Worm (Caenorhabditis elegans): ENCODE results near the gene ZK1058.3.

ZK1058.3 gene

DNA sequence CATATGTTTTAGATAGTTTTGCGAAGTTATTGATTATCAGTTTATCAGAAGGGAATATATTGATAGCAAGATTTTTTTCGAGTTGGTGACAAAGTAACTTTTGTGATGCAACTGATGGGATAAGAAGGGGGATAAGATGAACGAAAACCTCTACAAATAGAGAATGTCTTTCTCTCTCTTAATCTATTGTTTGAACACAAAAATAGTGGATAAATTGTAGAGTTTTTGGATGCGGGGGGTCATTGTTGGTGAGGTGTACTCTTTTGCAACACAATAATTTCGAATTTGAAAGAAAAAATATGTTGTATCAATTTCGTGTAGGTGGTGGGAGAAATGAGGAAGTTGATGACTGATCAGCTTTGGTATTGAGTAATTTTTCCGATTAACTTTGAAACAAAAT, 7.4 kb downstream of the ZK1058.3 start, which contains the start of gene ZK1058.9:
Gene ZK1058.9 (minus strand): TSS at position 101 of the 400 bp plus-strand sequence.
- no peak for TF ChIP-seq nhr-41 (GFP tag; IDR thresholded peaks at IDR 0.05)
- no peak for TF ChIP-seq unc-130 (GFP tag; optimal IDR thresholded peaks at IDR 0.05)
- TF ChIP-seq skn-1 (tag; optimal IDR thresholded peaks at IDR 0.05): no peak
- no peak for TF ChIP-seq nhr-42 (GFP tag; IDR thresholded peaks at IDR 0.05)
- TF ChIP-seq hlh-11 (tag; optimal IDR thresholded peaks at IDR 0.05): no peak
- no peak for TF ChIP-seq arid-1 (GFP tag; conservative IDR thresholded peaks at IDR 0.05)
- no peak for TF ChIP-seq dmd-8 (GFP tag; IDR thresholded peaks at IDR 0.05)
- TF ChIP-seq lim-7 (GFP tag; IDR thresholded peaks at IDR 0.05): no peak
- TF ChIP-seq ZK546.5 (tag; optimal IDR thresholded peaks at IDR 0.05): no peak
- TF ChIP-seq daf-12 (tag; optimal IDR thresholded peaks at IDR 0.05): no peak

DNA sequence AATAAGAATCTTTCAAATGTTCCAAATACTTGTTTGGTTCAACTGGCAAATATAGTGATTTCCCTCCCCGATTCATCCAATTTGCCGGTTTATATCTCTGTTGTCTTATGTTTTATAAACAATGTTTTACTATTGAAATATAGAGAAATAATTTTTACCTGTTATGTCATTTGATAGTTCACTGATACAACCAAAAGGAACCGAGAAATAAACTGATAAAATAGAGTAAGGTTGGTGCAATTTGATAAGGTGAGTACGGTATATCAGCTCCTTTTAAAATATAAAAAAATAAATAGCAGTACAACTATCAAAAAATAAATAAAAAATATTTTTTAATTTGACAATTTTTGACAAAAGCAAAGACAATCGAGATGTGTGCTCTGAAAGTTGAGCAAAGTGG, 8.1 kb downstream of the ZK1058.3 start:
- TF ChIP-seq Y75B8A.6 (GFP tag; IDR thresholded peaks at IDR 0.05) (no peak), pqm-1 (tag; optimal IDR thresholded peaks at IDR 0.05) (peak; percentile 54), pha-4 (GFP tag; IDR thresholded peaks at IDR 0.05) (no peak), pha-4 (tag; optimal IDR thresholded peaks at IDR 0.05) (no peak)

- TF ChIP-seq lin-29 (GFP tag; IDR thresholded peaks at IDR 0.05) (no peak), duxl-1 (tag; optimal IDR thresholded peaks at IDR 0.05; ENCODE audit: poor library complexity) (no peak), zfp-3 (GFP tag; conservative IDR thresholded peaks at IDR 0.05) (no peak), saeg-2 (GFP tag; IDR thresholded peaks at IDR 0.05) (no peak), mxl-3 (GFP tag; optimal IDR thresholded peaks at IDR 0.05) (peak; percentile 28), fos-1 (tag; optimal IDR thresholded peaks at IDR 0.05) (no peak), lin-13 (GFP tag; optimal IDR thresholded peaks at IDR 0.05) (no peak), madf-9 (GFP tag; conservative IDR thresholded peaks at IDR 0.05) (no peak), nhr-25 (tag; optimal IDR thresholded peaks at IDR 0.05; ENCODE audit: borderline replicate concordance, insufficient read depth) (no peak), daf-16 (GFP tag; optimal IDR thresholded peaks at IDR 0.05) (peak in 1 of 2 experiments; percentile 42), daf-16 (tag; optimal IDR thresholded peaks at IDR 0.05) (no peak), lin-15B (tag; optimal IDR thresholded peaks at IDR 0.05) (no peak), zip-11 (GFP tag; IDR thresholded peaks at IDR 0.05) (no peak), hlh-11 (tag; optimal IDR thresholded peaks at IDR 0.05) (peak; percentile 50), mdl-1 (tag; optimal IDR thresholded peaks at IDR 0.05) (no peak), set-16 (GFP tag; IDR thresholded peaks at IDR 0.05) (no peak), daf-12 (tag; optimal IDR thresholded peaks at IDR 0.05) (no peak), daf-8 (GFP tag; IDR thresholded peaks at IDR 0.05) (no peak), egl-27 (tag; optimal IDR thresholded peaks at IDR 0.05) (no peak), egl-43 (GFP tag; IDR thresholded peaks at IDR 0.05) (no peak), nhr-102 (tag; optimal IDR thresholded peaks at IDR 0.05) (no peak), nhr-11 (tag; optimal IDR thresholded peaks at IDR 0.05) (peak; percentile 67), F49E8.2 (tag; optimal IDR thresholded peaks at IDR 0.05; ENCODE audit: borderline replicate concordance) (no peak), hlh-30 (tag; optimal IDR thresholded peaks at IDR 0.05; ENCODE audit: insufficient read depth) (no peak), ztf-7 (tag; optimal IDR thresholded peaks at IDR 0.05) (no peak), nhr-48 (tag; optimal IDR thresholded peaks at IDR 0.05) (no peak), hmg-1.1 (GFP tag; IDR thresholded peaks at IDR 0.05) (0 out of 2 replicates have a peak, but pooled peaks have one; percentile 26), mes-2 (tag; optimal IDR thresholded peaks at IDR 0.05; ENCODE audit: poor library complexity, severe bottlenecking) (no peak), pha-4 (GFP tag; IDR thresholded peaks at IDR 0.05) (no peak), pha-4 (tag; optimal IDR thresholded peaks at IDR 0.05) (no peak), dmd-9 (GFP tag; IDR thresholded peaks at IDR 0.05) (no peak), ceh-32 (tag; optimal IDR thresholded peaks at IDR 0.05; ENCODE audit: poor library complexity) (no peak)
Measured at ce11 chrIII:3927450-3927849, 8.8 kb downstream of the ZK1058.3 start.

Data from whole organism, L4 larva.